Worm (Caenorhabditis elegans): ENCODE results near the gene tgt-1.

DNA sequence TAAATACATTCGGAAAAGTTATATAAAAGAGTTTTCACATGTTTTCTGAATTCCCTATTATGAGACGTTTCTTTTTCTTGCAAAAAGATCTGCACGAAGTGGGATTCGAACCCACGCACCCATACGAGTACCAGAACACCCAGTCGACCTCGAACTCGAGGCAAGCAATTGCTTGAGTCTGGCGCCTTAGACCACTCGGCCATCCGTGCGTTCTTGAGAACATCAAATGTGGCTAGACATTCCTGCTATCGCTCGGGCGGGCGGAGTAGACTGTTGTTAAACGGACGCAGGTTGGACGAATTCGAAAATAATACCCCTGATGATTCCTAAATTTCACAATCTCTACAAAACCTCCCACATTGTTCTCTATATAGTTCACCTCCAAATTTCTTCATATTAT, 31.2 kb downstream of the tgt-1 start:
- TF ChIP-seq pha-4 (tag; optimal IDR thresholded peaks at IDR 0.05) (no peak), nhr-28 (tag; optimal IDR thresholded peaks at IDR 0.05) (no peak), lin-15B (tag; optimal IDR thresholded peaks at IDR 0.05) (no peak), nhr-12 (tag; optimal IDR thresholded peaks at IDR 0.05) (no peak), nhr-11 (tag; optimal IDR thresholded peaks at IDR 0.05) (no peak)
